Worm (Caenorhabditis elegans) whole organism, L4 larva: Measurements from ENCODE around the gene srh-31.

Source experiments
- D1046.2 ChIP-seq: fragments of 200-800 bp; sonication (Bioruptor generic); IDR thresholded peaks from 2 replicates; pipeline ENCODE4 v1.3.6; 2022; ENCODE audit warnings: missing genetic modification characterization, missing compliant biosample characterization
- F10B5.3 ChIP-seq: sonication (generic microtip); optimal IDR thresholded peaks from 2 replicates; lab custom pipeline; 2016; ENCODE audit warnings: mild to moderate bottlenecking, missing genetic modification characterization, missing compliant biosample characterization
- R02D3.7 ChIP-seq: fragments of 150-350 bp; sonication (generic microtip); optimal IDR thresholded peaks from 3 replicates; lab custom pipeline; 2014; ENCODE audit warnings: missing biosample characterization, missing genetic modification characterization
- Y105C5A.15 ChIP-seq: fragments of 200-800 bp; sonication (Bioruptor generic); IDR thresholded peaks from 2 replicates; pipeline ENCODE4 v1.3.6; 2022; ENCODE audit warnings: missing genetic modification characterization, missing compliant biosample characterization
- ZK546.5 ChIP-seq, 2 experiments: sonication (generic microtip); optimal IDR thresholded peaks; 2 replicates each; lab custom pipeline; 2017; ENCODE audit warnings: missing biosample characterization in 2 of 2, missing genetic modification characterization in 2 of 2
- aha-1 ChIP-seq: fragments of 150-350 bp; peaks from one replicate; lab custom pipeline; 2014; ENCODE audit warnings: missing biosample characterization, missing genetic modification characterization
- ama-1 ChIP-seq: fragments of 150-350 bp; optimal IDR thresholded peaks from 2 replicates; lab custom pipeline; 2014; ENCODE audit warnings: inconsistent platforms, mixed read lengths
- arid-1 ChIP-seq: fragments of 200-800 bp; sonication (Bioruptor generic); conservative IDR thresholded peaks from 2 replicates; pipeline ENCODE4 v1.3.6; 2022; ENCODE audit warnings: missing genetic modification reagents, missing genetic modification characterization, missing compliant biosample characterization
- ceh-20 ChIP-seq: fragments of 200-800 bp; sonication (Bioruptor generic); IDR thresholded peaks from 2 replicates; pipeline ENCODE4 v1.3.6; 2022; ENCODE audit warnings: missing genetic modification reagents, missing genetic modification characterization, missing compliant biosample characterization
- ces-1 ChIP-seq: fragments of 150-350 bp; sonication (generic microtip); optimal IDR thresholded peaks from 4 replicates; lab custom pipeline; 2014; ENCODE audit warnings: missing biosample characterization, missing genetic modification reagents, missing genetic modification characterization
- daf-16 ChIP-seq, 3 experiments: sonication (generic microtip); optimal IDR thresholded peaks; 2 replicates each; lab custom pipeline; 2016 to 2017; ENCODE audit warnings: missing genetic modification characterization in 3 of 3, missing genetic modification reagents in 3 of 3, mild to moderate bottlenecking in 2 of 3, missing compliant biosample characterization in 2 of 3, missing biosample characterization in 1 of 3, moderate library complexity in 1 of 3
- daf-19 ChIP-seq: fragments of 200-800 bp; sonication (Bioruptor generic); conservative IDR thresholded peaks from 2 replicates; pipeline ENCODE4 v1.3.6; 2022; ENCODE audit warnings: missing genetic modification characterization, missing compliant biosample characterization
- dmd-6 ChIP-seq: fragments of 200-800 bp; sonication (Bioruptor generic); IDR thresholded peaks from 2 replicates; pipeline ENCODE4 v1.3.6; 2022; ENCODE audit warnings: missing genetic modification reagents, missing genetic modification characterization, missing compliant biosample characterization
- fkh-10 ChIP-seq: fragments of 150-350 bp; optimal IDR thresholded peaks from 2 replicates; lab custom pipeline; 2014; ENCODE audit warnings: missing biosample characterization, missing genetic modification reagents, missing genetic modification characterization
- gei-8 ChIP-seq: fragments of 200-800 bp; sonication (Bioruptor generic); optimal IDR thresholded peaks from 2 replicates; lab custom pipeline; 2018; ENCODE audit warnings: mild to moderate bottlenecking, missing genetic modification characterization, missing compliant biosample characterization
- hlh-11 ChIP-seq: fragments of 200-800 bp; sonication (Bioruptor generic); optimal IDR thresholded peaks from 2 replicates; lab custom pipeline; 2018; ENCODE audit warnings: mild to moderate bottlenecking, missing genetic modification characterization, missing compliant biosample characterization
- hmg-1.1 ChIP-seq: fragments of 200-800 bp; sonication (Bioruptor generic); IDR thresholded peaks from 2 replicates; pipeline ENCODE4 v1.3.6; 2022; ENCODE audit warnings: missing genetic modification reagents, missing genetic modification characterization, missing compliant biosample characterization
- lin-38 ChIP-seq: fragments of 200-800 bp; sonication (Bioruptor generic); IDR thresholded peaks from 2 replicates; pipeline ENCODE4 v1.3.6; 2022; ENCODE audit warnings: missing genetic modification reagents, missing genetic modification characterization, missing compliant biosample characterization
- madf-5 ChIP-seq, 2 experiments: fragments of 200-800 bp; sonication (Bioruptor generic); IDR thresholded peaks; 2 replicates each; pipeline ENCODE4 v1.3.6; 2022; ENCODE audit warnings: missing compliant biosample characterization in 2 of 2, missing genetic modification characterization in 2 of 2
- mep-1 ChIP-seq: fragments of 150-350 bp; sonication (generic microtip); optimal IDR thresholded peaks from 3 replicates; lab custom pipeline; 2014; ENCODE audit warnings: missing biosample characterization, missing genetic modification characterization
- mes-2 ChIP-seq: sonication (generic microtip); optimal IDR thresholded peaks from 2 replicates; lab custom pipeline; 2016; ENCODE audit warnings: missing genotype, mild to moderate bottlenecking, missing genetic modification characterization, missing compliant biosample characterization; ENCODE audit not compliant: poor library complexity, severe bottlenecking
- nhr-102 ChIP-seq: sonication (generic microtip); optimal IDR thresholded peaks from 2 replicates; lab custom pipeline; 2016; ENCODE audit warnings: mild to moderate bottlenecking, missing genetic modification characterization, moderate library complexity, missing compliant biosample characterization
- nhr-11 ChIP-seq: fragments of 150-350 bp; optimal IDR thresholded peaks from 2 replicates; lab custom pipeline; 2014; ENCODE audit warnings: missing biosample characterization, missing genetic modification characterization
- nhr-111 ChIP-seq: fragments of 200-800 bp; sonication (Bioruptor generic); optimal IDR thresholded peaks from 2 replicates; lab custom pipeline; 2018; ENCODE audit warnings: mild to moderate bottlenecking, missing genetic modification characterization, missing compliant biosample characterization
- nhr-41 ChIP-seq: fragments of 200-800 bp; sonication (Bioruptor generic); IDR thresholded peaks from 2 replicates; pipeline ENCODE4 v1.3.6; 2022; ENCODE audit warnings: missing genetic modification reagents, missing genetic modification characterization, missing compliant biosample characterization
- nhr-48 ChIP-seq: sonication (generic microtip); optimal IDR thresholded peaks from 2 replicates; lab custom pipeline; 2016; ENCODE audit warnings: mild to moderate bottlenecking, missing genetic modification characterization, missing compliant biosample characterization
- nhr-6 ChIP-seq: fragments of 150-350 bp; optimal IDR thresholded peaks from 2 replicates; lab custom pipeline; 2014; ENCODE audit warnings: missing biosample characterization, missing genetic modification characterization
- snpc-1.2 ChIP-seq: fragments of 200-800 bp; sonication (Bioruptor generic); IDR thresholded peaks from 2 replicates; pipeline ENCODE4 v1.3.6; 2022; ENCODE audit warnings: missing genetic modification reagents, missing genetic modification characterization, missing compliant biosample characterization
- tra-1 ChIP-seq: fragments of 200-800 bp; sonication (Bioruptor generic); IDR thresholded peaks from 2 replicates; pipeline ENCODE4 v1.3.6; 2022; ENCODE audit warnings: missing genetic modification reagents, missing genetic modification characterization, missing compliant biosample characterization
- unc-39 ChIP-seq: sonication (generic microtip); optimal IDR thresholded peaks from 2 replicates; lab custom pipeline; 2017; ENCODE audit warnings: missing biosample characterization, missing genetic modification characterization
- unc-62 ChIP-seq, 3 experiments: fragments of 150-350 bp in 1 of 3; sonication (generic microtip); optimal IDR thresholded peaks in 2 of 3; peaks in 1 of 3; 1 replicate in 1 of 3; 2 replicates in 2 of 3; lab custom pipeline; 2014 to 2017; ENCODE audit warnings: missing biosample characterization in 3 of 3, missing genetic modification characterization in 3 of 3, missing genetic modification reagents in 3 of 3, missing genotype in 1 of 3
- zag-1 ChIP-seq: fragments of 150-350 bp; optimal IDR thresholded peaks from 2 replicates; lab custom pipeline; 2014; ENCODE audit warnings: missing biosample characterization, missing genetic modification characterization
- zfp-2 ChIP-seq: sonication (generic microtip); optimal IDR thresholded peaks from 2 replicates; lab custom pipeline; 2016; ENCODE audit warnings: mild to moderate bottlenecking, missing genetic modification characterization, missing compliant biosample characterization
- zfp-3 ChIP-seq: fragments of 200-800 bp; sonication (Bioruptor generic); conservative IDR thresholded peaks from 2 replicates; pipeline ENCODE4 v1.3.6; 2022; ENCODE audit warnings: missing genetic modification reagents, missing genetic modification characterization, missing compliant biosample characterization
- zip-11 ChIP-seq: fragments of 200-800 bp; sonication (Bioruptor generic); IDR thresholded peaks from 2 replicates; pipeline ENCODE4 v1.3.6; 2022; ENCODE audit warnings: missing genetic modification characterization, missing compliant biosample characterization
- ztf-7 ChIP-seq: fragments of 150-350 bp; optimal IDR thresholded peaks from 2 replicates; lab custom pipeline; 2014; ENCODE audit warnings: missing biosample characterization, missing genetic modification characterization

Gene srh-31

ce11 chrV:17723142-17723781, 16.1 kb downstream of the srh-31 start (continued):
- TF ChIP-seq ces-1 = no peak
- no peak for TF ChIP-seq unc-39
- no peak for TF ChIP-seq hmg-1.1 (GFP tag; lab: Robert Waterston, UW)
- TF ChIP-seq zfp-3 = no peak
- no peak for TF ChIP-seq gei-8 (GFP tag; lab: Kevin White, UChicago)
- no peak for TF ChIP-seq nhr-48 (tag; lab: Kevin White, UChicago)
- TF ChIP-seq nhr-11 (tag; lab: Kevin White, UChicago) = peak; percentile 3

- TF ChIP-seq nhr-6 (tag; lab: Kevin White, UChicago) (no peak), nhr-102 (tag; lab: Kevin White, UChicago) (no peak), ZK546.5 (tag; optimal IDR thresholded peaks at IDR 0.05; lab: Kevin White, UChicago) (no peak), D1046.2 (GFP tag; lab: Robert Waterston, UW) (no peak), aha-1 (tag; lab: Kevin White, UChicago) (peak; percentile 41), mes-2 (no peak), zfp-2 (tag; lab: Kevin White, UChicago) (no peak)
Observed at ce11 chrV:17724704-17725103, 17.6 kb downstream of the srh-31 start, which contains the start of gene fat-5. fat-5 (plus strand) TSS chrV:17725004.

- TF ChIP-seq Y105C5A.15 (GFP tag; lab: Robert Waterston, UW) = no peak
- TF ChIP-seq tra-1 (GFP tag; lab: Robert Waterston, UW) = no peak
- no peak for TF ChIP-seq zip-11
- no peak for TF ChIP-seq ceh-20 (GFP tag; lab: Robert Waterston, UW)
- TF ChIP-seq zag-1 = no peak
- TF ChIP-seq arid-1 (GFP tag; lab: Robert Waterston, UW) = no peak
- TF ChIP-seq nhr-111 (GFP tag; lab: Kevin White, UChicago) = no peak
Observed at ce11 chrV:17728336-17728735, 21.2 kb downstream of the srh-31 start.

ce11 chrV:17728757-17729156, 21.6 kb downstream of the srh-31 start:
- TF ChIP-seq unc-62 (GFP tag; optimal IDR thresholded peaks at IDR 0.05 in 1 of 2; lab: Kevin White, UChicago) (peak in 1 of 2 experiments; percentile 96), unc-62 (tag; optimal IDR thresholded peaks at IDR 0.05; lab: Kevin White, UChicago) (no peak), ama-1 (lab: Kevin White, UChicago) (no peak), fkh-10 (GFP tag; lab: Kevin White, UChicago) (no peak), snpc-1.2 (GFP tag; lab: Robert Waterston, UW) (no peak), nhr-41 (no peak), ztf-7 (no peak), R02D3.7 (no peak), unc-39 (no peak), dmd-6 (GFP tag; lab: Robert Waterston, UW) (no peak), madf-5 (GFP tag; IDR thresholded peaks at IDR 0.05; lab: Robert Waterston, UW) (no peak), mep-1 (tag; lab: Kevin White, UChicago) (no peak), ceh-20 (GFP tag; lab: Robert Waterston, UW) (0 out of 2 replicates have a peak, but pooled peaks have one; percentile 29), hlh-11 (tag; lab: Kevin White, UChicago) (peak; percentile 38), F10B5.3 (tag; lab: Kevin White, UChicago) (no peak), nhr-11 (tag; lab: Kevin White, UChicago) (peak; percentile 60), daf-16 (GFP tag; optimal IDR thresholded peaks at IDR 0.05; lab: Kevin White, UChicago) (peak in 1 of 2 experiments; percentile 40), daf-16 (tag; optimal IDR thresholded peaks at IDR 0.05; lab: Kevin White, UChicago) (no peak), daf-19 (GFP tag; lab: Robert Waterston, UW) (no peak), lin-38 (GFP tag; lab: Robert Waterston, UW) (no peak), tra-1 (GFP tag; lab: Robert Waterston, UW) (no peak)
- TF ChIP-seq, all 104 proteins: peak for 5
